Worm (Caenorhabditis elegans): ENCODE results near the gene pno-1.
A peak's percentile ranks its signal among the peaks of the same experiment; 100 is the strongest.
"Not testable (repeated sequence)": the region's sequence is repeated elsewhere in the genome, so short reads cannot be mapped to it uniquely, and the experiment has no call there.

Gene pno-1

ce11 chrII:9725056-9725455 is 17.6 kb downstream of the pno-1 start (continued):
- TF ChIP-seq madf-2 (tag; optimal IDR thresholded peaks at IDR 0.05): no peak

- TF ChIP-seq ceh-14 (tag; optimal IDR thresholded peaks at IDR 0.05): no peak
- no peak for TF ChIP-seq odd-2 (tag; optimal IDR thresholded peaks at IDR 0.05)
- TF ChIP-seq unc-86 (tag; optimal IDR thresholded peaks at IDR 0.05): no peak
- TF ChIP-seq syd-9 (tag; optimal IDR thresholded peaks at IDR 0.05): no peak
- no peak for TF ChIP-seq zip-5 (tag; optimal IDR thresholded peaks at IDR 0.05)
- TF ChIP-seq hlh-6 (tag; optimal IDR thresholded peaks at IDR 0.05): no peak
- TF ChIP-seq sdc-2 (tag; optimal IDR thresholded peaks at IDR 0.05): no peak
- TF ChIP-seq ceh-18 (tag; optimal IDR thresholded peaks at IDR 0.05): no peak
- TF ChIP-seq T23F11.4 (GFP tag; optimal IDR thresholded peaks at IDR 0.05): no peak
- TF ChIP-seq unc-42 (tag; optimal IDR thresholded peaks at IDR 0.05): no peak
- TF ChIP-seq ref-2 (tag; optimal IDR thresholded peaks at IDR 0.05): no peak
- TF ChIP-seq hlh-13 (GFP tag; optimal IDR thresholded peaks at IDR 0.05): no peak
Observed at ce11 chrII:9724464-9724863, 18.2 kb downstream of the pno-1 start, which contains the start of gene cutl-2. Gene cutl-2, minus strand, starts transcription at chrII:9724673.

ce11 chrII:9718631-9719252 is 23.9 kb downstream of the pno-1 start, which contains the start of gene Y53C12A.11:
Gene Y53C12A.11, minus strand, starts transcription at chrII:9718698.
- TF ChIP-seq C38D4.7 (GFP tag; optimal IDR thresholded peaks at IDR 0.05); syd-9 (tag; optimal IDR thresholded peaks at IDR 0.05); pag-3 (tag; optimal IDR thresholded peaks at IDR 0.05; ENCODE audit: borderline replicate concordance): not testable (repeated sequence)

ce11 chrII:9717904-9718303 is 24.8 kb downstream of the pno-1 start, which contains the start of gene Y53C12A.6:
Gene Y53C12A.6, minus strand, starts transcription at chrII:9718004.
- TF ChIP-seq ceh-2 (tag; optimal IDR thresholded peaks at IDR 0.05) (no peak), madf-2 (tag; optimal IDR thresholded peaks at IDR 0.05) (no peak), ref-2 (tag; optimal IDR thresholded peaks at IDR 0.05) (no peak), dve-1 (tag; optimal IDR thresholded peaks at IDR 0.05) (no peak), sox-4 (tag; optimal IDR thresholded peaks at IDR 0.05) (no peak), F13H6.1 (tag; optimal IDR thresholded peaks at IDR 0.05) (no peak), ceh-30 (tag; optimal IDR thresholded peaks at IDR 0.05) (no peak), pha-2 (tag; optimal IDR thresholded peaks at IDR 0.05) (no peak), fkh-10 (GFP tag; optimal IDR thresholded peaks at IDR 0.05) (no peak), ceh-6 (GFP tag; optimal IDR thresholded peaks at IDR 0.05) (no peak), sdc-2 (tag; optimal IDR thresholded peaks at IDR 0.05) (no peak), ztf-16 (tag; optimal IDR thresholded peaks at IDR 0.05) (no peak), hlh-13 (GFP tag; optimal IDR thresholded peaks at IDR 0.05) (no peak), unc-42 (tag; optimal IDR thresholded peaks at IDR 0.05) (no peak), fax-1 (tag; optimal IDR thresholded peaks at IDR 0.05) (no peak), pat-9 (tag; optimal IDR thresholded peaks at IDR 0.05) (no peak), ceh-22 (tag; optimal IDR thresholded peaks at IDR 0.05) (no peak), ceh-45 (GFP tag; IDR thresholded peaks at IDR 0.05) (no peak), gmeb-2 (tag; optimal IDR thresholded peaks at IDR 0.05) (no peak), ceh-48 (tag; optimal IDR thresholded peaks at IDR 0.05) (no peak)

ce11 chrII:9716417-9717039 is 26.2 kb downstream of the pno-1 start, which contains the start of gene wee-1.3:
Gene wee-1.3, minus strand, starts transcription at chrII:9716467.
- TF ChIP-seq nhr-11 (tag; optimal IDR thresholded peaks at IDR 0.05): peak; percentile 35
- TF ChIP-seq unc-55 (GFP tag; optimal IDR thresholded peaks at IDR 0.05): no peak
- no peak for TF ChIP-seq pha-4 (tag; optimal IDR thresholded peaks at IDR 0.05)
- TF ChIP-seq lin-11 (tag; optimal IDR thresholded peaks at IDR 0.05): no peak
- TF ChIP-seq ceh-24 (tag; optimal IDR thresholded peaks at IDR 0.05): no peak
- TF ChIP-seq pros-1 (tag; optimal IDR thresholded peaks at IDR 0.05): no peak
- TF ChIP-seq pat-9 (tag; optimal IDR thresholded peaks at IDR 0.05): no peak
- no peak for TF ChIP-seq unc-3 (GFP tag; conservative IDR thresholded peaks at IDR 0.05)
- no peak for TF ChIP-seq unc-3 (tag; optimal IDR thresholded peaks at IDR 0.05)
- TF ChIP-seq elt-4 (tag; optimal IDR thresholded peaks at IDR 0.05): no peak
- TF ChIP-seq ceh-34 (tag; optimal IDR thresholded peaks at IDR 0.05): peak; percentile 64
- no peak for TF ChIP-seq eyg-1 (tag; optimal IDR thresholded peaks at IDR 0.05)
- no peak for TF ChIP-seq ceh-45 (GFP tag; IDR thresholded peaks at IDR 0.05)
- no peak for TF ChIP-seq Y22D7AL.16 (tag; optimal IDR thresholded peaks at IDR 0.05)
- TF ChIP-seq ref-2 (tag; optimal IDR thresholded peaks at IDR 0.05): peak; percentile 53
- no peak for TF ChIP-seq K02D7.2 (tag; optimal IDR thresholded peaks at IDR 0.05)
- peak; percentile 18 for TF ChIP-seq ceh-30 (tag; optimal IDR thresholded peaks at IDR 0.05)
- TF ChIP-seq ceh-31 (tag; optimal IDR thresholded peaks at IDR 0.05): peak; percentile 54
- no peak for TF ChIP-seq zip-5 (tag; optimal IDR thresholded peaks at IDR 0.05)
- no peak for TF ChIP-seq sdc-2 (tag; optimal IDR thresholded peaks at IDR 0.05)
